Fruit fly (Drosophila melanogaster): Measurements from ENCODE around the gene CG7246.

CG7246 gene

DNA sequence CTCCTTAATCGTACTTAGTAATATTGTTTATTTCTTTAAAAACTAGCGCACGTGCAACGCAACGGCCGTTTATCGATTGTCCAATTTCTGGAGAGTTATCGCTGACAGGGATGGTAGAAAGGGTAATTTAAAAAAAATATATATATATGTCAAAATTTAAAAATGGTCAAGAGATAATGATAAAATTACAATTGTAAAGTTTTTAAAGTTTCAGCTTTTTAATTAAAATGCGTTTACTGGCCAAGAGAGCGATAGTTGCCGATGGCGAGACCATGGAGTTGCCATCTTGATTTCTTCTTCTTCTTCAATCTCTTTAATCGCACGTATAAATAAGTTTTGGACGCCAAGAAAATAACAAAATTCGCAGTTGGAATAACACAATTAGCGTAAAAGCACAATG, at the start of gene CG7246, which contains the start of gene HP1b (continued):
- TF ChIP-seq CG3407 (GFP tag; optimal IDR thresholded peaks at IDR 0.05) = peak; percentile 41
- TF ChIP-seq CG7928 (GFP tag; optimal IDR thresholded peaks at IDR 0.05) = peak; percentile 33
- peak; percentile 52 for TF ChIP-seq fd96Cb (tag; optimal IDR thresholded peaks at IDR 0.05)
- peak; percentile 32 for TF ChIP-seq CTCF (GFP tag; optimal IDR thresholded peaks at IDR 0.05)
- no peak for TF ChIP-seq Usf (GFP tag; optimal IDR thresholded peaks at IDR 0.05)
- TF ChIP-seq Trl (optimal IDR thresholded peaks at IDR 0.05) = no peak
- peak; percentile 38 for TF ChIP-seq Trl (GFP tag; optimal IDR thresholded peaks at IDR 0.05)
- peak; percentile 38; the same call in 1 of the 2 replicates for TF ChIP-seq CG4360 (GFP tag; IDR thresholded peaks at IDR 0.05)
- TF ChIP-seq trh (GFP tag; optimal IDR thresholded peaks at IDR 0.05) = peak; percentile 40
- no peak for TF ChIP-seq Mes4 (GFP tag; optimal IDR thresholded peaks at IDR 0.05)
- peak; percentile 59 for TF ChIP-seq D19A (tag; optimal IDR thresholded peaks at IDR 0.05)
- peak; percentile 59 for TF ChIP-seq CG13894 (tag; optimal IDR thresholded peaks at IDR 0.05)
- peak; percentile 55 to 56 for TF ChIP-seq Pdp1 (GFP tag; optimal IDR thresholded peaks at IDR 0.05)
- TF ChIP-seq dm (GFP tag; optimal IDR thresholded peaks at IDR 0.05) = peak; percentile 27
- peak; percentile 27 for TF ChIP-seq CG6683 (GFP tag; optimal IDR thresholded peaks at IDR 0.05)
- peak; percentile 74 for TF ChIP-seq CG30403 (GFP tag; optimal IDR thresholded peaks at IDR 0.05)
- no peak for TF ChIP-seq ab (GFP tag; optimal IDR thresholded peaks at IDR 0.05)
- peak; percentile 62 for TF ChIP-seq NfI (GFP tag; optimal IDR thresholded peaks at IDR 0.05)
- peak; percentile 42 for TF ChIP-seq gsb-n (tag; optimal IDR thresholded peaks at IDR 0.05)
- no peak for TF ChIP-seq sd (tag; optimal IDR thresholded peaks at IDR 0.05)
- TF ChIP-seq Oaz (GFP tag; IDR thresholded peaks at IDR 0.05) = peak; percentile 8; the same call in 1 of the 2 replicates
- 0 out of 2 replicates have a peak, but pooled peaks have one; percentile 13 for TF ChIP-seq Lim3 (GFP tag; IDR thresholded peaks at IDR 0.05)
- peak; percentile 29 for TF ChIP-seq maf-S (GFP tag; optimal IDR thresholded peaks at IDR 0.05)
- peak; percentile 0 for TF ChIP-seq CG16815 (GFP tag; optimal IDR thresholded peaks at IDR 0.05)
- TF ChIP-seq CG15479 (GFP tag; optimal IDR thresholded peaks at IDR 0.05) = no peak
- TF ChIP-seq lmd (GFP tag; IDR thresholded peaks at IDR 0.05) = peak; percentile 71
- TF ChIP-seq ato (GFP tag; IDR thresholded peaks at IDR 0.05; ENCODE audit: partially characterized antibody) = peak; percentile 57; the same call in 1 of the 2 replicates
- peak; percentile 62; the same call in 1 of the 3 replicates for TF ChIP-seq so (GFP tag; IDR thresholded peaks at IDR 0.05)
- TF ChIP-seq CG12942 (GFP tag; optimal IDR thresholded peaks at IDR 0.05) = peak; percentile 56
- no peak for TF ChIP-seq Gsc (GFP tag; IDR thresholded peaks at IDR 0.05)
- no peak for TF ChIP-seq CG10565 (GFP tag; optimal IDR thresholded peaks at IDR 0.05)
- TF ChIP-seq nom (GFP tag; optimal IDR thresholded peaks at IDR 0.05) = peak; percentile 41
- peak; percentile 46 for TF ChIP-seq pho (GFP tag; optimal IDR thresholded peaks at IDR 0.05)
- peak; percentile 70 for TF ChIP-seq Sox102F (GFP tag; optimal IDR thresholded peaks at IDR 0.05)
- TF ChIP-seq wor (GFP tag; IDR thresholded peaks at IDR 0.05) = peak; percentile 36; the same call in 1 of the 2 replicates
- TF ChIP-seq cad (GFP tag; optimal IDR thresholded peaks at IDR 0.05) = no peak
- peak; percentile 45 for TF ChIP-seq Spps (tag; optimal IDR thresholded peaks at IDR 0.05)
- TF ChIP-seq peb (GFP tag; IDR thresholded peaks at IDR 0.05) = peak; percentile 60
- TF ChIP-seq CG10267 (tag; optimal IDR thresholded peaks at IDR 0.05) = peak; percentile 61
- TF ChIP-seq CG1233 (GFP tag; optimal IDR thresholded peaks at IDR 0.05) = peak; percentile 14
- TF ChIP-seq bsh (GFP tag; optimal IDR thresholded peaks at IDR 0.05) = peak in 1 of 2 experiments; percentile 76
- no peak for TF ChIP-seq pan (optimal IDR thresholded peaks at IDR 0.05)
- TF ChIP-seq pan (GFP tag; optimal IDR thresholded peaks at IDR 0.05 in 1 of 2, IDR thresholded peaks at IDR 0.05 in 1 of 2) = peak in 1 of 2 experiments; percentile 80
- TF ChIP-seq CG4730 (GFP tag; IDR thresholded peaks at IDR 0.05) = peak; percentile 71
- no peak for TF ChIP-seq CG6654 (GFP tag; optimal IDR thresholded peaks at IDR 0.05)
- TF ChIP-seq CG1792 (GFP tag; optimal IDR thresholded peaks at IDR 0.05) = no peak
- peak; percentile 63 for TF ChIP-seq Blimp-1 (GFP tag; optimal IDR thresholded peaks at IDR 0.05)
- peak; percentile 92 for TF ChIP-seq Ets65A (GFP tag)
- TF ChIP-seq CG8924 (tag; optimal IDR thresholded peaks at IDR 0.05) = peak; percentile 72
- peak; percentile 75 for TF ChIP-seq CG14014 (GFP tag; IDR thresholded peaks at IDR 0.05)
- no peak for TF ChIP-seq zf30C (GFP tag; optimal IDR thresholded peaks at IDR 0.05)
- TF ChIP-seq shn (GFP tag; optimal IDR thresholded peaks at IDR 0.05) = no peak
